Worm (Caenorhabditis elegans): ENCODE data around the gene T04F8.7.

ce11 chrX:11638987-11639386 lies 41.8 kb downstream of the T04F8.7 start:
- TF ChIP-seq somi-1 (GFP tag; optimal IDR thresholded peaks at IDR 0.05) (no peak), sdz-38 (tag; optimal IDR thresholded peaks at IDR 0.05) (no peak), lin-54 (GFP tag; optimal IDR thresholded peaks at IDR 0.05) (no peak), pha-4 (tag; optimal IDR thresholded peaks at IDR 0.05) (no peak), hsf-1 (GFP tag; IDR thresholded peaks at IDR 0.05) (no peak), nfya-1 (tag; optimal IDR thresholded peaks at IDR 0.05; ENCODE audit: borderline replicate concordance, insufficient read depth) (no peak), egrh-3 (GFP tag; IDR thresholded peaks at IDR 0.05) (no peak), snpc-4 (GFP tag; optimal IDR thresholded peaks at IDR 0.05) (no peak), snpc-4 (tag; optimal IDR thresholded peaks at IDR 0.05) (no peak), Y67H2A.10 (GFP tag; conservative IDR thresholded peaks at IDR 0.05) (no peak), unc-62 (GFP tag; optimal IDR thresholded peaks at IDR 0.05) (no peak)

Data from whole organism, young adult.